Fruit fly (Drosophila melanogaster) whole organism, embryonic: ENCODE results near the gene CG3368.

Experiments
- ATbp ChIP-seq: fragments of 200-800 bp; sonication (Bioruptor generic); optimal IDR thresholded peaks from 2 replicates; lab custom pipeline; 2017; ENCODE audit warnings: missing biosample characterization, mild to moderate bottlenecking, missing genetic modification characterization, missing genetic modification reagents
- Bdp1 ChIP-seq: fragments of 200-800 bp; sonication (Bioruptor generic); optimal IDR thresholded peaks from 3 replicates; lab custom pipeline; 2016; ENCODE audit warnings: missing biosample characterization, missing genetic modification characterization
- CG10321 ChIP-seq: fragments of 200-800 bp; sonication (Bioruptor generic); IDR thresholded peaks from 2 replicates; pipeline ENCODE4 v1.3.6; 2022; ENCODE audit warnings: missing biosample characterization, missing genetic modification characterization
- CG12391 ChIP-seq: fragments of 200-800 bp; sonication (Bioruptor generic); optimal IDR thresholded peaks from 3 replicates; lab custom pipeline; 2018; ENCODE audit warnings: missing biosample characterization, mild to moderate bottlenecking, missing genetic modification characterization, moderate library complexity
- CG14014 ChIP-seq: fragments of 200-800 bp; sonication (Bioruptor generic); IDR thresholded peaks from 2 replicates; pipeline ENCODE4 v1.3.6; 2022; ENCODE audit warnings: missing biosample characterization, missing genetic modification characterization
- CG16815 ChIP-seq: fragments of 200-800 bp; sonication (Bioruptor generic); optimal IDR thresholded peaks from 3 replicates; lab custom pipeline; 2017; ENCODE audit warnings: missing biosample characterization, mild to moderate bottlenecking, missing genetic modification characterization
- CG17802 ChIP-seq: fragments of 200-800 bp; sonication (Bioruptor generic); optimal IDR thresholded peaks from 2 replicates; lab custom pipeline; 2018; ENCODE audit warnings: missing biosample characterization, mild to moderate bottlenecking, missing genetic modification characterization, moderate library complexity
- CG31224 ChIP-seq: fragments of 200-800 bp; sonication (Bioruptor generic); IDR thresholded peaks from 2 replicates; pipeline ENCODE4 v1.3.6; 2022; ENCODE audit warnings: missing biosample characterization, missing genetic modification characterization
- CG34422 ChIP-seq: fragments of 200-800 bp; sonication (Bioruptor generic); IDR thresholded peaks from 3 replicates; pipeline ENCODE4 v1.3.6; 2022; ENCODE audit warnings: missing biosample characterization, missing genetic modification characterization
- CG4360 ChIP-seq: fragments of 200-800 bp; sonication (Bioruptor generic); IDR thresholded peaks from 2 replicates; pipeline ENCODE4 v1.3.6; 2022; ENCODE audit warnings: missing biosample characterization, missing genetic modification characterization
- CG6765 ChIP-seq: fragments of 200-800 bp; sonication (Bioruptor generic); optimal IDR thresholded peaks from 3 replicates; lab custom pipeline; 2017; ENCODE audit warnings: missing biosample characterization, mild to moderate bottlenecking, missing genetic modification characterization
- CG7556 ChIP-seq: fragments of 200-800 bp; sonication (Bioruptor generic); optimal IDR thresholded peaks from 2 replicates; lab custom pipeline; 2017; ENCODE audit warnings: missing biosample characterization, mild to moderate bottlenecking, missing genetic modification characterization
- CG7786 ChIP-seq: fragments of 200-800 bp; sonication (Bioruptor generic); optimal IDR thresholded peaks from 2 replicates; lab custom pipeline; 2016; ENCODE audit warnings: missing biosample characterization, missing genetic modification characterization
- CG8388 ChIP-seq: fragments of 200-800 bp; sonication (Bioruptor generic); optimal IDR thresholded peaks from 2 replicates; lab custom pipeline; 2019; ENCODE audit warnings: missing biosample characterization, mild to moderate bottlenecking, missing genetic modification characterization, moderate library complexity
- CG8924 ChIP-seq: fragments of 200-800 bp; optimal IDR thresholded peaks from 3 replicates; lab custom pipeline; 2019; ENCODE audit warnings: missing biosample characterization, mild to moderate bottlenecking, missing genetic modification characterization, moderate library complexity
- CG8944 ChIP-seq: fragments of 200-800 bp; sonication (Bioruptor generic); optimal IDR thresholded peaks from 3 replicates; lab custom pipeline; 2016; ENCODE audit warnings: missing biosample characterization, missing genetic modification characterization
- CG9609 ChIP-seq: fragments of 200-800 bp; sonication (Bioruptor generic); optimal IDR thresholded peaks from 3 replicates; lab custom pipeline; 2016; ENCODE audit warnings: missing biosample characterization, missing genetic modification characterization
- CHES-1-like ChIP-seq: fragments of 200-800 bp; sonication (Bioruptor generic); optimal IDR thresholded peaks from 2 replicates; lab custom pipeline; 2016; ENCODE audit warnings: missing biosample characterization, missing genetic modification characterization
- Dfd ChIP-seq, 2 experiments: fragments of >200 bp; optimal IDR thresholded peaks; 2 replicates each; lab custom pipeline; 2017; ENCODE audit warnings: missing biosample characterization in 2 of 2, missing genetic modification characterization in 2 of 2
- ERR ChIP-seq: fragments of 200-800 bp; sonication (Bioruptor generic); optimal IDR thresholded peaks from 2 replicates; lab custom pipeline; 2016; ENCODE audit warnings: missing biosample characterization, missing genetic modification characterization
- Eip74EF ChIP-seq, 2 experiments: fragments of 200-800 bp in 1 of 2; fragments of >200 bp in 1 of 2; sonication (Bioruptor generic) in 1 of 2; optimal IDR thresholded peaks; 2 replicates each; lab custom pipeline; 2017 to 2019; ENCODE audit warnings: missing biosample characterization in 2 of 2, missing genetic modification characterization in 2 of 2, mild to moderate bottlenecking in 1 of 2, moderate library complexity in 1 of 2
- HLH54F ChIP-seq: fragments of 200-800 bp; sonication (Bioruptor generic); optimal IDR thresholded peaks from 3 replicates; lab custom pipeline; 2016; ENCODE audit warnings: missing biosample characterization, missing genetic modification characterization
- Jarid2 ChIP-seq: fragments of 200-800 bp; sonication (Bioruptor generic); optimal IDR thresholded peaks from 3 replicates; lab custom pipeline; 2017; ENCODE audit warnings: mild to moderate bottlenecking, missing biosample characterization, missing genetic modification reagents, missing genetic modification characterization
- Mes4 ChIP-seq: fragments of 200-800 bp; sonication (Bioruptor generic); optimal IDR thresholded peaks from 2 replicates; lab custom pipeline; 2016; ENCODE audit warnings: missing biosample characterization, missing genetic modification characterization
- Neu2 ChIP-seq: fragments of 200-800 bp; sonication (Bioruptor generic); optimal IDR thresholded peaks from 3 replicates; lab custom pipeline; 2016; ENCODE audit warnings: missing biosample characterization, missing genetic modification characterization, borderline replicate concordance
- Opbp ChIP-seq: fragments of 200-800 bp; sonication (Bioruptor generic); IDR thresholded peaks from 3 replicates; pipeline ENCODE4 v1.3.6; 2022; ENCODE audit warnings: missing biosample characterization, missing genetic modification characterization; ENCODE audit not compliant: partially characterized antibody
- Ravus ChIP-seq: fragments of 200-800 bp; sonication (Bioruptor generic); IDR thresholded peaks from 2 replicates; pipeline ENCODE4 v1.3.6; 2022; ENCODE audit warnings: missing biosample characterization, missing genetic modification characterization
- Taf1 ChIP-seq: fragments of 200-800 bp; sonication (Bioruptor generic); IDR thresholded peaks from 2 replicates; pipeline ENCODE4 v1.3.6; 2022; ENCODE audit warnings: missing biosample characterization, missing genetic modification characterization
- YL-1 ChIP-seq: fragments of 200-800 bp; sonication (Bioruptor generic); optimal IDR thresholded peaks from 3 replicates; lab custom pipeline; 2017; ENCODE audit warnings: missing biosample characterization, mild to moderate bottlenecking, missing genetic modification characterization
- al ChIP-seq: fragments of 200-800 bp; sonication (Bioruptor generic); IDR thresholded peaks from 2 replicates; pipeline ENCODE4 v1.3.6; 2022; ENCODE audit warnings: missing biosample characterization, missing genetic modification characterization
- ap ChIP-seq: fragments of 200-800 bp; sonication (Bioruptor generic); IDR thresholded peaks from 2 replicates; pipeline ENCODE4 v1.3.6; 2022; ENCODE audit warnings: missing biosample characterization, missing genetic modification characterization
- ara ChIP-seq: fragments of 200-800 bp; sonication (Bioruptor generic); IDR thresholded peaks from 2 replicates; pipeline ENCODE4 v1.3.6; 2022; ENCODE audit warnings: missing biosample characterization, missing genetic modification characterization
- bbx ChIP-seq: fragments of 200-800 bp; sonication (Bioruptor generic); IDR thresholded peaks from 2 replicates; pipeline ENCODE4 v1.3.6; 2022; ENCODE audit warnings: missing biosample characterization, missing genetic modification characterization; ENCODE audit not compliant: partially characterized antibody
- cato ChIP-seq: fragments of 200-800 bp; sonication (Bioruptor generic); optimal IDR thresholded peaks from 2 replicates; lab custom pipeline; 2016; ENCODE audit warnings: missing biosample characterization, missing genetic modification characterization, borderline replicate concordance
- crc ChIP-seq: fragments of 200-800 bp; sonication (Bioruptor generic); optimal IDR thresholded peaks from 2 replicates; lab custom pipeline; 2016; ENCODE audit warnings: missing biosample characterization, missing genetic modification characterization
- dm ChIP-seq: fragments of 200-800 bp; sonication (Bioruptor generic); optimal IDR thresholded peaks from 3 replicates; lab custom pipeline; 2016; ENCODE audit warnings: missing biosample characterization, missing genetic modification characterization
- jumu ChIP-seq: fragments of 200-800 bp; sonication (Bioruptor generic); optimal IDR thresholded peaks from 3 replicates; lab custom pipeline; 2016; ENCODE audit warnings: missing biosample characterization, missing genetic modification characterization
- knrl ChIP-seq: fragments of 200-800 bp; sonication (Bioruptor generic); IDR thresholded peaks from 3 replicates; pipeline ENCODE4 v1.3.6; 2022; ENCODE audit warnings: missing biosample characterization, missing genetic modification characterization; ENCODE audit not compliant: partially characterized antibody
- lab ChIP-seq: fragments of 200-800 bp; sonication (Bioruptor generic); optimal IDR thresholded peaks from 3 replicates; lab custom pipeline; 2017; ENCODE audit warnings: missing biosample characterization, missing genetic modification characterization, mild to moderate bottlenecking, moderate library complexity, missing genetic modification reagents
- nau ChIP-seq: fragments of 200-800 bp; sonication (Bioruptor generic); optimal IDR thresholded peaks from 3 replicates; lab custom pipeline; 2017; ENCODE audit warnings: missing biosample characterization, mild to moderate bottlenecking, missing genetic modification characterization, missing genetic modification reagents
- nerfin-1 ChIP-seq: fragments of 200-800 bp; sonication (Bioruptor generic); optimal IDR thresholded peaks from 3 replicates; lab custom pipeline; 2019; ENCODE audit warnings: missing biosample characterization, mild to moderate bottlenecking, missing genetic modification characterization, moderate library complexity
- oc ChIP-seq: fragments of 200-800 bp; sonication (Bioruptor generic); optimal IDR thresholded peaks from 2 replicates; lab custom pipeline; 2018; ENCODE audit warnings: missing biosample characterization, mild to moderate bottlenecking, missing genetic modification characterization, moderate library complexity
- org-1 ChIP-seq: fragments of 200-800 bp; sonication (Bioruptor generic); optimal IDR thresholded peaks from 2 replicates; lab custom pipeline; 2017; ENCODE audit warnings: missing biosample characterization, missing genetic modification characterization
- otp ChIP-seq: fragments of 200-800 bp; sonication (Bioruptor generic); IDR thresholded peaks from 3 replicates; pipeline ENCODE4, ENCODE4 v1.3.6; 2022; ENCODE audit warnings: missing biosample characterization, missing genetic modification characterization
- pan ChIP-seq, 4 experiments: fragments of >200 bp in 3 of 4; fragments of 200-800 bp in 1 of 4; sonication (Bioruptor generic) in 1 of 4; optimal IDR thresholded peaks in 3 of 4; IDR thresholded peaks in 1 of 4; 2 replicates each; pipeline versions ENCODE4 v1.3.6 to Lab custom; 2017 to 2022; ENCODE audit warnings: missing biosample characterization in 2 of 4, missing genetic modification characterization in 2 of 4, mixed read lengths in 1 of 4
- pros ChIP-seq: fragments of 200-800 bp; sonication (Bioruptor generic); optimal IDR thresholded peaks from 3 replicates; lab custom pipeline; 2019; ENCODE audit warnings: missing biosample characterization, mild to moderate bottlenecking, missing genetic modification characterization, moderate library complexity
- sim ChIP-seq: fragments of 200-800 bp; sonication (Bioruptor generic); IDR thresholded peaks from 2 replicates; pipeline ENCODE4 v1.3.6; 2022; ENCODE audit warnings: missing biosample characterization, missing genetic modification characterization
- slp2 ChIP-seq: fragments of 200-800 bp; sonication (Bioruptor generic); optimal IDR thresholded peaks from 2 replicates; lab custom pipeline; 2016; ENCODE audit warnings: missing biosample characterization, missing genetic modification characterization

Gene CG3368

DNA sequence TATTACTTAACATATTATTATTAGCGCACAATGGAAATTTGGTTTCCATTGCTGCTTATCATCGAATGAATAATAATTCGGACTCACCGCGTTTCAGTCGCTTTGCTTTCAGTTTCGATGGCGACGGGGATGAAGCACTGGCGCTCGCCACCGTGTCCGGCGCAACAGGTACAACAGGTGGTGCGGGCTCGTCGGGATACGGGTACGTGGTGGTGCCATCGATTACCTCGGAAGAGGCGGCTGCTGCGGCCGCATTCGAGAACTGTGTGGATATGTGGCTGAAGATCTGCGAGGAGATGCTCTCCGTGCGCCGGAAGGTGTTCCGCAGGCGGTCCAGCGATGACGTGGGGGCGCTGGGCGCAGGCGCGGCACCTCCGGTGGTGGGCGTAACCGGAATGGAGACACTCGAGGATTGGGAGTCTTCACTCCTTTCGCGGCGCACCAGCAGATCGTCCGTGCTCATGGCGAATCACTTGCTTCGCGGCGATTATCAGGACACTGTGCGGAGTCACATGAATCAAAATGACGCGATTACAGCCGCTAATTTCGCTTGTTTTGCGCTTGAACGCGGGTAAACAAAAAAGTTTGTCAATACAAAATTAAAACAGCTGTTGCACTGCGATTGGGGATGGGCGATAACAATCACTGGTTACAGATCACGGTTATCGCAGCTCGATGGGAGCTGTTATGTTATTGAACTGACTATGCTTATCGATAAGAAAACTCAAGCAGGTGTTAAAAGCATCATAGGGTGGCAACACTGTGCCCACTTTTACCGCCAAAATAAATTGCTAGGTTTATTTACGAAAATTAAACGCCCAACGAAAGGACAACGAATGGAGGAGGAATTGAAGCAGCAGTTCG, 44.9 kb upstream of the CG3368 start, which contains the start of the genes CG31064 and PolA2 (continued):
- no peak for TF ChIP-seq CG4360 (GFP tag; lab: Robert Waterston, UW)
- no peak for TF ChIP-seq lab
- TF ChIP-seq ara (GFP tag; lab: Robert Waterston, UW), result 0 out of 2 replicates have a peak, but pooled peaks have one; percentile 35
- no peak for TF ChIP-seq CG14014 (GFP tag; lab: Robert Waterston, UW)
- TF ChIP-seq CG31224 (GFP tag; lab: Robert Waterston, UW), result no peak
- no peak for TF ChIP-seq CG6765
- no peak for TF ChIP-seq CG8944
- TF ChIP-seq Jarid2 (GFP tag; lab: Kevin White, UChicago), result no peak
- TF ChIP-seq ap (GFP tag; lab: Robert Waterston, UW), result no peak
- TF ChIP-seq CG12391 (tag; lab: Kevin White, UChicago), result peak; percentile 3
- TF ChIP-seq nerfin-1, result peak; percentile 11
- TF ChIP-seq cato (GFP tag; lab: Kevin White, UChicago), result no peak
- peak; percentile 58; the same call in 2 of the 3 replicates for TF ChIP-seq knrl (GFP tag; lab: Robert Waterston, UW)
- TF ChIP-seq CHES-1-like (GFP tag; lab: Kevin White, UChicago), result peak; percentile 29
- no peak for TF ChIP-seq CG17802
- TF ChIP-seq Ravus (GFP tag; lab: Robert Waterston, UW), result no peak
- no peak for TF ChIP-seq otp (GFP tag; lab: Robert Waterston, UW)
- TF ChIP-seq al (GFP tag; lab: Robert Waterston, UW), result no peak
- no peak for TF ChIP-seq Neu2 (GFP tag; lab: Kevin White, UChicago)
- no peak for TF ChIP-seq CG16815 (GFP tag; lab: Kevin White, UChicago)
- TF ChIP-seq ATbp (GFP tag; lab: Kevin White, UChicago), result no peak
- no peak for TF ChIP-seq org-1 (GFP tag; lab: Kevin White, UChicago)
- TF ChIP-seq CG9609 (GFP tag; lab: Kevin White, UChicago), result no peak
- TF ChIP-seq Bdp1 (GFP tag; lab: Kevin White, UChicago), result no peak
- peak; percentile 9 for TF ChIP-seq CG8924
- no peak for TF ChIP-seq CG7786 (GFP tag; lab: Kevin White, UChicago)
- no peak for TF ChIP-seq nau (GFP tag; lab: Kevin White, UChicago)
- no peak for TF ChIP-seq Mes4 (GFP tag; lab: Kevin White, UChicago)
- no peak for TF ChIP-seq sim (GFP tag; lab: Robert Waterston, UW)
- TF ChIP-seq slp2 (GFP tag; lab: Kevin White, UChicago), result no peak
- no peak for TF ChIP-seq pan (optimal IDR thresholded peaks at IDR 0.05; lab: Kevin White, UChicago)
- no peak for TF ChIP-seq pan (GFP tag; optimal IDR thresholded peaks at IDR 0.05 in 1 of 2, IDR thresholded peaks at IDR 0.05 in 1 of 2)
- TF ChIP-seq Taf1, result no peak
- TF ChIP-seq pros (GFP tag; lab: Kevin White, UChicago), result no peak
- peak; percentile 49 for TF ChIP-seq YL-1 (GFP tag; lab: Kevin White, UChicago)
- peak; percentile 89 for TF ChIP-seq bbx
- no peak for TF ChIP-seq Eip74EF (GFP tag; optimal IDR thresholded peaks at IDR 0.05; lab: Kevin White, UChicago)
- TF ChIP-seq dm (GFP tag; lab: Kevin White, UChicago), result peak; percentile 42
- TF ChIP-seq CG7556 (GFP tag; lab: Kevin White, UChicago), result no peak
- peak; percentile 34 for TF ChIP-seq jumu
- TF ChIP-seq Dfd (GFP tag; optimal IDR thresholded peaks at IDR 0.05; lab: Kevin White, UChicago), result no peak
- TF ChIP-seq Opbp (GFP tag; lab: Robert Waterston, UW), result peak; percentile 80
- peak; percentile 69; the same call in 2 of the 3 replicates for TF ChIP-seq CG34422 (GFP tag; lab: Robert Waterston, UW)
- no peak for TF ChIP-seq oc (tag; lab: Kevin White, UChicago)
- TF ChIP-seq CG10321, result no peak
- TF ChIP-seq CG8388 (GFP tag; lab: Kevin White, UChicago), result no peak
- no peak for TF ChIP-seq ERR (GFP tag; lab: Kevin White, UChicago)
- TF ChIP-seq crc, result no peak
- TF ChIP-seq HLH54F (GFP tag; lab: Kevin White, UChicago), result no peak
